Fruit fly (Drosophila melanogaster): ENCODE measurements around the gene CG11694.

Gene CG11694

DNA sequence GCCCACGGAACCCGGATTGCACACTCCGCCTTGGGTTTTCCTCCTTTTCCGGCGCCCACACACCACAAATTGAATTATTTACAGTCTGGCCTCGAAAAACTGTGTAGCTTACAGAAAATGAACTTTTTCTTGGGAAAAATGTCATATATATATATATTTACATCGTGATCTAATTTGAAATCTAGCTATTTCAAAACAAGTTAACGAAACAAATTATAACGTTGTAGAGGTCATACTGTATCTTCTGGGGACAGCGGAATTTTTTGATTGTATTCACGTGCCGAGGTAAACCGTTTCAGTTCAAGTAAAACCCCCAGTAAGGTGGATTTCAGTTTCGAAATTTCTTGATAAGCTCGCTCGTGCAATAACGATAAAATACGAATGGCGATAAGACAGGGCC lies 42.5 kb upstream of the CG11694 start (continued):
- peak; percentile 81 for TF ChIP-seq ci (GFP tag; IDR thresholded peaks at IDR 0.05)
- 0 out of 3 replicates have a peak, but pooled peaks have one; percentile 56 for TF ChIP-seq CG11456 (GFP tag; IDR thresholded peaks at IDR 0.05)
- TF ChIP-seq nerfin-1 (tag; optimal IDR thresholded peaks at IDR 0.05): peak; percentile 16
- no peak for TF ChIP-seq CG12104 (GFP tag; optimal IDR thresholded peaks at IDR 0.05)
- no peak for TF ChIP-seq CG9609 (GFP tag; optimal IDR thresholded peaks at IDR 0.05)
- TF ChIP-seq mld (GFP tag; IDR thresholded peaks at IDR 0.05; ENCODE audit: partially characterized antibody): no peak
- TF ChIP-seq CG13894 (tag; optimal IDR thresholded peaks at IDR 0.05): no peak
- no peak for TF ChIP-seq inv (GFP tag; IDR thresholded peaks at IDR 0.05; ENCODE audit: partially characterized antibody)
- TF ChIP-seq CG6689 (GFP tag; IDR thresholded peaks at IDR 0.05): peak; percentile 74
- TF ChIP-seq btn (GFP tag; optimal IDR thresholded peaks at IDR 0.05): no peak
- peak; percentile 38; the same call in 1 of the 2 replicates for TF ChIP-seq CG11247 (GFP tag; IDR thresholded peaks at IDR 0.05)
- TF ChIP-seq row (GFP tag; IDR thresholded peaks at IDR 0.05): peak; percentile 77
- TF ChIP-seq wdn (GFP tag; IDR thresholded peaks at IDR 0.05): peak; percentile 25; the same call in 1 of the 2 replicates
- no peak for TF ChIP-seq zen2 (GFP tag; IDR thresholded peaks at IDR 0.05; ENCODE audit: partially characterized antibody)
- TF ChIP-seq Mrtf (GFP tag; IDR thresholded peaks at IDR 0.05): no peak
- peak; percentile 63; the same call in 2 of the 3 replicates for TF ChIP-seq ase (GFP tag; IDR thresholded peaks at IDR 0.05)
- TF ChIP-seq psq (GFP tag; optimal IDR thresholded peaks at IDR 0.05): no peak
- 0 out of 3 replicates have a peak, but pooled peaks have one; percentile 57 for TF ChIP-seq ken (GFP tag; IDR thresholded peaks at IDR 0.05)
- TF ChIP-seq CG15269 (tag; optimal IDR thresholded peaks at IDR 0.05): peak; percentile 72
- no peak for TF ChIP-seq CG17186 (GFP tag; optimal IDR thresholded peaks at IDR 0.05)
- peak; percentile 9 for TF ChIP-seq phol (tag; optimal IDR thresholded peaks at IDR 0.05)
- peak in 1 of 2 experiments; percentile 76 for TF ChIP-seq Hr51 (GFP tag; optimal IDR thresholded peaks at IDR 0.05)
- TF ChIP-seq nau (GFP tag; optimal IDR thresholded peaks at IDR 0.05): no peak
- TF ChIP-seq CG15479 (GFP tag; optimal IDR thresholded peaks at IDR 0.05): no peak
- TF ChIP-seq chinmo (GFP tag; IDR thresholded peaks at IDR 0.05; ENCODE audit: partially characterized antibody): no peak
- no peak for TF ChIP-seq CG3995 (GFP tag; optimal IDR thresholded peaks at IDR 0.05)
- no peak for TF ChIP-seq Fer2 (tag; optimal IDR thresholded peaks at IDR 0.05)
- TF ChIP-seq br (optimal IDR thresholded peaks at IDR 0.05): no peak
- peak; percentile 6 for TF ChIP-seq CG10147 (GFP tag; optimal IDR thresholded peaks at IDR 0.05)
- TF ChIP-seq trh (GFP tag; optimal IDR thresholded peaks at IDR 0.05): no peak
- TF ChIP-seq fd64A (GFP tag; optimal IDR thresholded peaks at IDR 0.05): no peak
- TF ChIP-seq ems (GFP tag; optimal IDR thresholded peaks at IDR 0.05): peak; percentile 38
- peak; percentile 49 for TF ChIP-seq Drgx (GFP tag; IDR thresholded peaks at IDR 0.05)
- no peak; the same call in 1 of the 2 replicates for TF ChIP-seq Adf1 (GFP tag; IDR thresholded peaks at IDR 0.05)
- TF ChIP-seq CG10979 (tag; optimal IDR thresholded peaks at IDR 0.05): peak; percentile 7
- peak; percentile 24 for TF ChIP-seq CG1233 (GFP tag; optimal IDR thresholded peaks at IDR 0.05)
- TF ChIP-seq CG32532 (GFP tag; IDR thresholded peaks at IDR 0.05): peak; percentile 73
- TF ChIP-seq HHEX (GFP tag; optimal IDR thresholded peaks at IDR 0.05): peak; percentile 43
- no peak for TF ChIP-seq CG2129 (GFP tag; IDR thresholded peaks at IDR 0.05; ENCODE audit: partially characterized antibody)
- no peak for TF ChIP-seq chif (GFP tag; optimal IDR thresholded peaks at IDR 0.05)
- TF ChIP-seq B-H1 (GFP tag; IDR thresholded peaks at IDR 0.05): peak; percentile 31; the same call in 2 of the 3 replicates
- peak; percentile 78 for TF ChIP-seq CG10366 (GFP tag; IDR thresholded peaks at IDR 0.05)
- TF ChIP-seq CG12071 (GFP tag; optimal IDR thresholded peaks at IDR 0.05): peak; percentile 38
- peak; percentile 64; the same call in 2 of the 3 replicates for TF ChIP-seq CG14050 (GFP tag; IDR thresholded peaks at IDR 0.05)
- peak; percentile 3 for TF ChIP-seq Fer1 (GFP tag; optimal IDR thresholded peaks at IDR 0.05)
- no peak for TF ChIP-seq ash1 (GFP tag; optimal IDR thresholded peaks at IDR 0.05)
- no peak for TF ChIP-seq CG17912 (GFP tag; optimal IDR thresholded peaks at IDR 0.05)
- no peak for TF ChIP-seq CHES-1-like (GFP tag; optimal IDR thresholded peaks at IDR 0.05)
- TF ChIP-seq HLH4C (GFP tag; IDR thresholded peaks at IDR 0.05; ENCODE audit: partially characterized antibody): no peak
- TF ChIP-seq seq (GFP tag; IDR thresholded peaks at IDR 0.05): peak; percentile 28; the same call in 1 of the 2 replicates
- peak; percentile 73 for TF ChIP-seq Ada2b (GFP tag; IDR thresholded peaks at IDR 0.05)

All from whole organism, embryonic.